Fruit fly (Drosophila melanogaster) Kc167 (cell line): ENCODE results near the gene Sgs3.

Source experiments
- h ChIP-seq: fragments of >200 bp; optimal IDR thresholded peaks from 3 replicates; lab custom pipeline; 2018; ENCODE audit warnings: missing external identifiers
- insv ChIP-seq: fragments of >200 bp; optimal IDR thresholded peaks from 3 replicates; lab custom pipeline; 2018; ENCODE audit warnings: missing external identifiers

DNA sequence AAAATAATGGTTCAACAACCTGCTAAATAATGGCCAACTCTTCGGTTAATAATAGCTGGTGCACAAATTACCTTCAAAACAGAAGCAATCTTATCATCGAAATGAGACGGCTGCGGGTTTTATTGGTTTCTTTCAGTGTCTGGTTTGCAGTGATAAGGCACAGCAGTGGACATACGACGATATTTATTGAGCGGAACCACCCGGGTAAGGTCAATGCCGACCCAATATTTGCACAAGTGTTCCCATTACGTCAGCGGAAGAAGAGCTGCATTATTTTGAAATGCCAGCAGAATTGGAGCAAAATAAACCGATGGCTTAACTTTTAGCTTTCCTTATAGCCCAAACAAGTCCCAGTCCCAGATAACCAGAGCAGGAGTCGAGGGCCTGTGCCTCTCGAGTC is 13.7 kb downstream of the Sgs3 start:
- no peak for TF ChIP-seq insv (lab: Kevin White, UChicago)
- TF ChIP-seq h (lab: Kevin White, UChicago): no peak
